Fruit fly (Drosophila melanogaster) whole organism, wandering third instar larva: ENCODE results near the gene CG5810.

Source experiments
- CG32264 ChIP-seq: fragments of 200-800 bp; sonication (Bioruptor generic); optimal IDR thresholded peaks from 2 replicates; lab custom pipeline; 2016; ENCODE audit warnings: missing biosample characterization, missing genetic modification characterization
- CrebA ChIP-seq: fragments of 200-800 bp; sonication (Bioruptor generic); optimal IDR thresholded peaks from 2 replicates; lab custom pipeline; 2016; ENCODE audit warnings: missing biosample characterization, mild to moderate bottlenecking, missing genetic modification characterization, borderline replicate concordance
- Dfd ChIP-seq: fragments of >200 bp; optimal IDR thresholded peaks from 2 replicates; lab custom pipeline; 2017; ENCODE audit warnings: missing biosample characterization, missing genetic modification characterization
- Dif ChIP-seq: fragments of 200-275, 200-300 bp; sonication (Bioruptor generic); optimal IDR thresholded peaks from 2 replicates; lab custom pipeline; 2018; ENCODE audit warnings: missing biosample characterization, missing genetic modification characterization; ENCODE audit not compliant: partially characterized antibody
- GATAd ChIP-seq: sonication (Bioruptor generic); optimal IDR thresholded peaks from 2 replicates; lab custom pipeline; 2016; ENCODE audit warnings: missing biosample characterization, missing genetic modification characterization
- HLH106 ChIP-seq: fragments of 200-800 bp; optimal IDR thresholded peaks from 3 replicates; lab custom pipeline; 2019; ENCODE audit warnings: missing biosample characterization, mild to moderate bottlenecking, missing genetic modification characterization, moderate library complexity
- Hr78 ChIP-seq: fragments of >200 bp; optimal IDR thresholded peaks from 2 replicates; lab custom pipeline; 2017; ENCODE audit warnings: missing biosample characterization, missing genetic modification characterization
- Hr83 ChIP-seq: fragments of 200-300 bp; sonication (Bioruptor generic); optimal IDR thresholded peaks from 2 replicates; lab custom pipeline; 2016; ENCODE audit warnings: missing biosample characterization, mild to moderate bottlenecking, missing genetic modification characterization, moderate library complexity; ENCODE audit not compliant: poor library complexity, severe bottlenecking
- Jra ChIP-seq: sonication (Bioruptor generic); optimal IDR thresholded peaks from 2 replicates; lab custom pipeline; 2016; ENCODE audit warnings: missing biosample characterization, missing genetic modification characterization
- Mio ChIP-seq: sonication (Bioruptor generic); optimal IDR thresholded peaks from 2 replicates; lab custom pipeline; 2016; ENCODE audit warnings: missing biosample characterization, missing genetic modification characterization
- Myc ChIP-seq: fragments of >200 bp; optimal IDR thresholded peaks from 2 replicates; lab custom pipeline; 2017
- N ChIP-seq: fragments of >200 bp; optimal IDR thresholded peaks from 2 replicates; lab custom pipeline; 2018; ENCODE audit warnings: missing biosample characterization, missing external identifiers, missing genetic modification characterization
- OdsH ChIP-seq: fragments of 200-800 bp; sonication (Bioruptor generic); optimal IDR thresholded peaks from 2 replicates; lab custom pipeline; 2016; ENCODE audit warnings: missing biosample characterization, mild to moderate bottlenecking, missing genetic modification characterization
- Rel ChIP-seq, 2 experiments: fragments of 200-800 bp; sonication (Bioruptor generic) in 1 of 2; optimal IDR thresholded peaks; 2 replicates in 1 of 2; 3 replicates in 1 of 2; lab custom pipeline; 2016 to 2019; ENCODE audit warnings: mild to moderate bottlenecking in 2 of 2, missing biosample characterization in 2 of 2, missing genetic modification characterization in 2 of 2, moderate library complexity in 1 of 2
- Sp1 ChIP-seq: fragments of 200-800 bp; sonication (Bioruptor generic); optimal IDR thresholded peaks from 3 replicates; lab custom pipeline; 2019; ENCODE audit warnings: missing biosample characterization, mild to moderate bottlenecking, missing genetic modification characterization, moderate library complexity
- Vsx2 ChIP-seq: fragments of 200-300, 225-300 bp; sonication (Bioruptor generic); optimal IDR thresholded peaks from 2 replicates; lab custom pipeline; 2018; ENCODE audit warnings: missing biosample characterization, missing genetic modification characterization; ENCODE audit not compliant: partially characterized antibody
- brk ChIP-seq: fragments of 200-800 bp; sonication (Bioruptor generic); optimal IDR thresholded peaks from 2 replicates; lab custom pipeline; 2016; ENCODE audit warnings: missing biosample characterization, mild to moderate bottlenecking, missing genetic modification characterization
- dl ChIP-seq, 2 experiments: fragments of 175-275, 200-275 bp in 1 of 2; fragments of 200-275 bp in 1 of 2; sonication (Bioruptor generic); optimal IDR thresholded peaks; lab custom pipeline; 2018; ENCODE audit warnings: mild to moderate bottlenecking in 2 of 2, missing biosample characterization in 2 of 2, missing genetic modification characterization in 2 of 2, moderate library complexity in 2 of 2; ENCODE audit not compliant: partially characterized antibody in 2 of 2, insufficient read depth in 1 of 2
- dmrt93B ChIP-seq: fragments of 200-800 bp; sonication (Bioruptor generic); optimal IDR thresholded peaks from 2 replicates; lab custom pipeline; 2018; ENCODE audit warnings: missing biosample characterization, mild to moderate bottlenecking, missing genetic modification characterization
- dsf ChIP-seq: sonication (Bioruptor generic); optimal IDR thresholded peaks from 2 replicates; lab custom pipeline; 2016; ENCODE audit warnings: missing biosample characterization, missing genetic modification characterization, borderline replicate concordance
- ey ChIP-seq: fragments of 200-800 bp; sonication (Bioruptor generic); optimal IDR thresholded peaks from 2 replicates; lab custom pipeline; 2016; ENCODE audit warnings: missing biosample characterization, missing genetic modification characterization
- foxo ChIP-seq, 2 experiments: fragments of 200-800 bp; sonication (Bioruptor generic); optimal IDR thresholded peaks; 2 replicates in 1 of 2; 3 replicates in 1 of 2; lab custom pipeline; 2016 to 2017; ENCODE audit warnings: missing biosample characterization in 2 of 2, missing genetic modification characterization in 2 of 2
- fru ChIP-seq: fragments of 200-800 bp; sonication (Bioruptor generic); optimal IDR thresholded peaks from 3 replicates; lab custom pipeline; 2016; ENCODE audit warnings: missing biosample characterization, mild to moderate bottlenecking, missing genetic modification characterization
- h ChIP-seq: fragments of 200-800 bp; sonication (Bioruptor generic); optimal IDR thresholded peaks from 3 replicates; lab custom pipeline; 2016; ENCODE audit warnings: missing biosample characterization, mild to moderate bottlenecking, missing genetic modification characterization
- pan ChIP-seq: fragments of >200 bp; optimal IDR thresholded peaks from 2 replicates; lab custom pipeline; 2017
- psq ChIP-seq: fragments of 200-800 bp; sonication (Bioruptor generic); optimal IDR thresholded peaks from 3 replicates; lab custom pipeline; 2017; ENCODE audit warnings: missing biosample characterization, mild to moderate bottlenecking, missing genetic modification characterization, moderate library complexity
- rgr ChIP-seq: fragments of 200-800 bp; sonication (Bioruptor generic); optimal IDR thresholded peaks from 3 replicates; lab custom pipeline; 2016; ENCODE audit warnings: missing biosample characterization, mild to moderate bottlenecking, missing genetic modification characterization
- sage ChIP-seq: fragments of 200-800 bp; sonication (Bioruptor generic); optimal IDR thresholded peaks from 2 replicates; lab custom pipeline; 2016; ENCODE audit warnings: missing biosample characterization, mild to moderate bottlenecking, missing genetic modification characterization
- sv ChIP-seq: fragments of 200-800 bp; sonication (Bioruptor generic); optimal IDR thresholded peaks from 3 replicates; lab custom pipeline; 2016; ENCODE audit warnings: missing biosample characterization, missing genetic modification characterization
- usp ChIP-seq: fragments of >200 bp; optimal IDR thresholded peaks from 2 replicates; lab custom pipeline; 2017; ENCODE audit warnings: missing biosample characterization, missing genetic modification characterization
- woc ChIP-seq: sonication (Bioruptor generic); optimal IDR thresholded peaks from 2 replicates; lab custom pipeline; 2016; ENCODE audit warnings: missing biosample characterization, mild to moderate bottlenecking, missing genetic modification characterization

CG5810 gene

dm6 chr3R:21163318-21163828, at the start of gene CG5810:
Gene CG5810, plus strand, starts transcription at chr3R:21163778.
- TF ChIP-seq dsf (GFP tag; lab: Kevin White, UChicago) (no peak), Rel (GFP tag; optimal IDR thresholded peaks at IDR 0.05; lab: Kevin White, UChicago) (no peak), Rel (tag; optimal IDR thresholded peaks at IDR 0.05; lab: Kevin White, UChicago) (peak; percentile 60), rgr (GFP tag; lab: Kevin White, UChicago) (peak; percentile 2), brk (GFP tag; lab: Kevin White, UChicago) (no peak), OdsH (no peak)

- TF ChIP-seq Hr83 (no peak), dmrt93B (GFP tag; lab: Kevin White, UChicago) (no peak), Dfd (no peak), dsf (GFP tag; lab: Kevin White, UChicago) (no peak), foxo (GFP tag; optimal IDR thresholded peaks at IDR 0.05; lab: Kevin White, UChicago) (no peak), Myc (lab: Kevin White, UChicago) (peak; percentile 36), Mio (GFP tag; lab: Kevin White, UChicago) (no peak), Dif (GFP tag; lab: Kevin White, UChicago) (peak; percentile 20), Vsx2 (no peak), CrebA (GFP tag; lab: Kevin White, UChicago) (no peak), rgr (GFP tag; lab: Kevin White, UChicago) (no peak), sage (GFP tag; lab: Kevin White, UChicago) (peak; percentile 37), pan (lab: Kevin White, UChicago) (no peak), h (GFP tag; lab: Kevin White, UChicago) (peak; percentile 10), Rel (GFP tag; optimal IDR thresholded peaks at IDR 0.05; lab: Kevin White, UChicago) (no peak), Rel (tag; optimal IDR thresholded peaks at IDR 0.05; lab: Kevin White, UChicago) (no peak), Jra (GFP tag; lab: Kevin White, UChicago) (no peak), GATAd (GFP tag; lab: Kevin White, UChicago) (no peak), usp (GFP tag; lab: Kevin White, UChicago) (no peak)
- TF ChIP-seq, all 38 proteins: peak for 4
These were observed 47.5 kb upstream of the CG5810 start, which contains the start of gene ppan for dm6 chr3R:21116057-21116456. Gene ppan, plus strand, starts transcription at chr3R:21116254.

- TF ChIP-seq N (GFP tag; lab: Kevin White, UChicago), result peak; percentile 94
- TF ChIP-seq foxo (GFP tag; optimal IDR thresholded peaks at IDR 0.05; lab: Kevin White, UChicago), result peak in 1 of 2 experiments; percentile 43
- no peak for TF ChIP-seq Sp1 (GFP tag; lab: Kevin White, UChicago)
- peak; percentile 20 for TF ChIP-seq Hr83
- TF ChIP-seq OdsH, result peak; percentile 23
- no peak for TF ChIP-seq HLH106
- TF ChIP-seq fru (GFP tag; lab: Kevin White, UChicago), result no peak
- no peak for TF ChIP-seq Jra (GFP tag; lab: Kevin White, UChicago)
- TF ChIP-seq rgr (GFP tag; lab: Kevin White, UChicago), result no peak
- no peak for TF ChIP-seq dsf (GFP tag; lab: Kevin White, UChicago)
- peak; percentile 32 for TF ChIP-seq sv (GFP tag; lab: Kevin White, UChicago)
- peak; percentile 37 for TF ChIP-seq ey (GFP tag; lab: Kevin White, UChicago)
- TF ChIP-seq sage (GFP tag; lab: Kevin White, UChicago), result no peak
- peak; percentile 51 for TF ChIP-seq Hr78 (GFP tag; lab: Kevin White, UChicago)
- TF ChIP-seq dl (GFP tag; optimal IDR thresholded peaks at IDR 0.05; lab: Kevin White, UChicago; ENCODE audit: insufficient read depth in 1 of 2, partially characterized antibody in 2 of 2), result no peak
- peak; percentile 5 for TF ChIP-seq psq (GFP tag; lab: Kevin White, UChicago)
- no peak for TF ChIP-seq Dif (GFP tag; lab: Kevin White, UChicago)
- no peak for TF ChIP-seq Mio (GFP tag; lab: Kevin White, UChicago)
- TF ChIP-seq woc (GFP tag; lab: Kevin White, UChicago), result peak; percentile 52
- no peak for TF ChIP-seq CG32264 (GFP tag; lab: Kevin White, UChicago)
- peak; percentile 46 for TF ChIP-seq h (GFP tag; lab: Kevin White, UChicago)
- TF ChIP-seq pan (lab: Kevin White, UChicago), result no peak
These were observed 44.8 kb upstream of the CG5810 start, which contains the start of gene Bdbt for dm6 chr3R:21118784-21119183. Gene Bdbt, minus strand, starts transcription at chr3R:21118856.

dm6 chr3R:21124225-21124624, 39.4 kb upstream of the CG5810 start:
- TF ChIP-seq CG32264 (GFP tag; lab: Kevin White, UChicago), result no peak
- TF ChIP-seq OdsH, result no peak
- TF ChIP-seq dmrt93B (GFP tag; lab: Kevin White, UChicago), result no peak
- peak; percentile 16 for TF ChIP-seq Dif (GFP tag; lab: Kevin White, UChicago)
- TF ChIP-seq Rel (GFP tag; optimal IDR thresholded peaks at IDR 0.05; lab: Kevin White, UChicago), result no peak
- peak; percentile 14 for TF ChIP-seq Rel (tag; optimal IDR thresholded peaks at IDR 0.05; lab: Kevin White, UChicago)
- TF ChIP-seq, all 38 proteins: peak for 2
